Fruit fly (Drosophila melanogaster) whole organism, embryonic: ENCODE data around the gene CG44044.

Experiments used
- Asciz ChIP-seq: fragments of 200-800 bp; sonication (Bioruptor generic); optimal IDR thresholded peaks from 2 replicates; lab custom pipeline; 2017; ENCODE audit warnings: missing biosample characterization, mild to moderate bottlenecking, missing genetic modification characterization, missing genetic modification reagents
- CG10267 ChIP-seq: fragments of 200-800 bp; sonication (Bioruptor generic); optimal IDR thresholded peaks from 2 replicates; lab custom pipeline; 2018; ENCODE audit warnings: missing biosample characterization, mild to moderate bottlenecking, missing genetic modification characterization, moderate library complexity
- CG11696 ChIP-seq: fragments of 200-800 bp; sonication (Bioruptor generic); IDR thresholded peaks from 2 replicates; pipeline ENCODE4 v1.3.6; 2022; ENCODE audit warnings: missing biosample characterization, missing genetic modification characterization
- CG11723 ChIP-seq: fragments of 200-800 bp; sonication (Bioruptor generic); optimal IDR thresholded peaks from 2 replicates; lab custom pipeline; 2017; ENCODE audit warnings: missing biosample characterization, mild to moderate bottlenecking, missing genetic modification characterization
- CG12769 ChIP-seq: fragments of 200-800 bp; sonication (Bioruptor generic); optimal IDR thresholded peaks from 2 replicates; lab custom pipeline; 2019; ENCODE audit warnings: missing biosample characterization, mild to moderate bottlenecking, missing genetic modification characterization, moderate library complexity
- CG15479 ChIP-seq: fragments of 200-800 bp; sonication (Bioruptor generic); optimal IDR thresholded peaks from 3 replicates; lab custom pipeline; 2019; ENCODE audit warnings: missing biosample characterization, mild to moderate bottlenecking, missing genetic modification characterization, moderate library complexity
- CG16813 ChIP-seq: fragments of 200-800 bp; sonication (Bioruptor generic); IDR thresholded peaks from 3 replicates; pipeline ENCODE4 v1.3.6; 2022; ENCODE audit warnings: missing biosample characterization, missing genetic modification characterization; ENCODE audit not compliant: partially characterized antibody
- CG18262 ChIP-seq: fragments of 200-800 bp; optimal IDR thresholded peaks from 3 replicates; lab custom pipeline; 2019; ENCODE audit warnings: missing biosample characterization, mild to moderate bottlenecking, missing genetic modification characterization, moderate library complexity
- CG18619 ChIP-seq: fragments of 200-800 bp; sonication (Bioruptor generic); optimal IDR thresholded peaks from 3 replicates; lab custom pipeline; 2017; ENCODE audit warnings: missing biosample characterization, mild to moderate bottlenecking, missing genetic modification characterization
- CG2120 ChIP-seq: fragments of 200-800 bp; sonication (Bioruptor generic); optimal IDR thresholded peaks from 3 replicates; lab custom pipeline; 2016; ENCODE audit warnings: missing biosample characterization, missing genetic modification characterization
- CG2129 ChIP-seq: fragments of 200-800 bp; sonication (Bioruptor generic); IDR thresholded peaks from 2 replicates; pipeline ENCODE4 v1.3.6; 2022; ENCODE audit warnings: missing biosample characterization, missing genetic modification characterization; ENCODE audit not compliant: partially characterized antibody
- CG2678 ChIP-seq: fragments of 200-800 bp; sonication (Bioruptor generic); optimal IDR thresholded peaks from 3 replicates; lab custom pipeline; 2019; ENCODE audit warnings: missing biosample characterization, mild to moderate bottlenecking, missing genetic modification characterization, moderate library complexity
- CG31441 ChIP-seq: fragments of 200-800 bp; sonication (Bioruptor generic); IDR thresholded peaks from 2 replicates; pipeline ENCODE4 v1.3.6; 2022; ENCODE audit warnings: missing biosample characterization, missing genetic modification characterization
- CG43689 ChIP-seq: fragments of 200-800 bp; sonication (Bioruptor generic); IDR thresholded peaks from 2 replicates; pipeline ENCODE4 v1.3.6; 2022; ENCODE audit warnings: missing biosample characterization, missing genetic modification characterization
- CG4404 ChIP-seq: fragments of 200-800 bp; sonication (Bioruptor generic); IDR thresholded peaks from 2 replicates; pipeline ENCODE4 v1.3.6; 2022; ENCODE audit warnings: missing biosample characterization, missing genetic modification characterization
- CG5245 ChIP-seq: fragments of 200-800 bp; sonication (Bioruptor generic); optimal IDR thresholded peaks from 3 replicates; lab custom pipeline; 2016; ENCODE audit warnings: missing biosample characterization, missing genetic modification characterization
- CG9215 ChIP-seq: fragments of 200-800 bp; sonication (Bioruptor generic); IDR thresholded peaks from 2 replicates; pipeline ENCODE4 v1.3.6; 2022; ENCODE audit warnings: missing biosample characterization, missing genetic modification characterization
- CkIIα-i1 ChIP-seq: fragments of 200-800 bp; sonication (Bioruptor generic); IDR thresholded peaks from 2 replicates; pipeline ENCODE4 v1.3.6; 2022; ENCODE audit warnings: missing biosample characterization, missing genetic modification characterization
- D ChIP-seq, 2 experiments: fragments of 200-800 bp in 1 of 2; fragments of >200 bp in 1 of 2; sonication (Bioruptor generic) in 1 of 2; optimal IDR thresholded peaks; 2 replicates in 1 of 2; 3 replicates in 1 of 2; lab custom pipeline; 2017; ENCODE audit warnings: mild to moderate bottlenecking in 1 of 2, missing biosample characterization in 1 of 2, missing genetic modification characterization in 1 of 2, missing genetic modification reagents in 1 of 2
- Deaf1 ChIP-seq: fragments of 200-800 bp; optimal IDR thresholded peaks from 3 replicates; lab custom pipeline; 2019; ENCODE audit warnings: missing biosample characterization, mild to moderate bottlenecking, missing genetic modification characterization, moderate library complexity
- Dll ChIP-seq: fragments of 200-800 bp; sonication (Bioruptor generic); IDR thresholded peaks from 4 replicates; pipeline ENCODE4 v1.3.6; 2022; ENCODE audit warnings: missing biosample characterization, missing genetic modification characterization; ENCODE audit not compliant: partially characterized antibody
- Eip74EF ChIP-seq, 2 experiments: fragments of 200-800 bp in 1 of 2; fragments of >200 bp in 1 of 2; sonication (Bioruptor generic) in 1 of 2; optimal IDR thresholded peaks; 2 replicates each; lab custom pipeline; 2017 to 2019; ENCODE audit warnings: missing biosample characterization in 2 of 2, missing genetic modification characterization in 2 of 2, mild to moderate bottlenecking in 1 of 2, moderate library complexity in 1 of 2
- Ets65A ChIP-seq: fragments of 200-800 bp; sonication (Bioruptor generic); peaks from one replicate; lab custom pipeline; 2016; ENCODE audit warnings: missing biosample characterization, missing genetic modification characterization
- Fer1 ChIP-seq: fragments of 200-800 bp; sonication (Bioruptor generic); optimal IDR thresholded peaks from 2 replicates; lab custom pipeline; 2017; ENCODE audit warnings: missing biosample characterization, mild to moderate bottlenecking, missing genetic modification characterization
- Hr3 ChIP-seq: fragments of 200-800 bp; sonication (Bioruptor generic); optimal IDR thresholded peaks from 3 replicates; lab custom pipeline; 2016; ENCODE audit warnings: missing biosample characterization, missing genetic modification characterization
- MTF-1 ChIP-seq: fragments of 200-800 bp; sonication (Bioruptor generic); optimal IDR thresholded peaks from 2 replicates; lab custom pipeline; 2018; ENCODE audit warnings: missing biosample characterization, mild to moderate bottlenecking, missing genetic modification characterization, borderline replicate concordance
- Nf-YB ChIP-seq: fragments of 200-800 bp; sonication (Bioruptor generic); optimal IDR thresholded peaks from 3 replicates; lab custom pipeline; 2019; ENCODE audit warnings: missing biosample characterization, mild to moderate bottlenecking, missing genetic modification characterization, moderate library complexity
- Poxn ChIP-seq: fragments of 200-800 bp; sonication (Bioruptor generic); IDR thresholded peaks from 2 replicates; pipeline ENCODE4 v1.3.6; 2022; ENCODE audit warnings: missing biosample characterization, missing genetic modification characterization
- Rx ChIP-seq: fragments of 200-800 bp; sonication (Bioruptor generic); IDR thresholded peaks from 2 replicates; pipeline ENCODE4 v1.3.6; 2022; ENCODE audit warnings: missing biosample characterization, missing genetic modification characterization
- aop ChIP-seq: fragments of 200-800 bp; sonication (Bioruptor generic); IDR thresholded peaks from 2 replicates; pipeline ENCODE4 v1.3.6; 2022; ENCODE audit warnings: missing biosample characterization, missing genetic modification characterization
- ara ChIP-seq: fragments of 200-800 bp; sonication (Bioruptor generic); IDR thresholded peaks from 2 replicates; pipeline ENCODE4 v1.3.6; 2022; ENCODE audit warnings: missing biosample characterization, missing genetic modification characterization
- bigmax ChIP-seq: fragments of 200-800 bp; sonication (Bioruptor generic); optimal IDR thresholded peaks from 2 replicates; lab custom pipeline; 2018; ENCODE audit warnings: missing biosample characterization, mild to moderate bottlenecking, missing genetic modification characterization
- caup ChIP-seq: fragments of 200-800 bp; sonication (Bioruptor generic); optimal IDR thresholded peaks from 3 replicates; lab custom pipeline; 2017; ENCODE audit warnings: missing biosample characterization, mild to moderate bottlenecking, missing genetic modification characterization, moderate library complexity; ENCODE audit not compliant: severe bottlenecking
- ci ChIP-seq: fragments of 200-800 bp; sonication (Bioruptor generic); IDR thresholded peaks from 3 replicates; pipeline ENCODE4 v1.3.6; 2022; ENCODE audit warnings: missing biosample characterization, missing genetic modification characterization
- croc ChIP-seq: fragments of 200-800 bp; sonication (Bioruptor generic); conservative IDR thresholded peaks from 3 replicates; pipeline ENCODE4 v1.3.6; 2022; ENCODE audit warnings: missing biosample characterization, missing genetic modification characterization
- danr ChIP-seq: fragments of 200-800 bp; sonication (Bioruptor generic); IDR thresholded peaks from 2 replicates; pipeline ENCODE4 v1.3.6; 2022; ENCODE audit warnings: missing biosample characterization, missing genetic modification characterization
- dmrt99B ChIP-seq: fragments of 200-800 bp; sonication (Bioruptor generic); optimal IDR thresholded peaks from 2 replicates; lab custom pipeline; 2018; ENCODE audit warnings: missing biosample characterization, mild to moderate bottlenecking, missing genetic modification characterization, moderate library complexity
- dpn ChIP-seq, 2 experiments: fragments of 200-800 bp; sonication (Bioruptor generic); optimal IDR thresholded peaks; 3 replicates each; lab custom pipeline; 2016; ENCODE audit warnings: missing biosample characterization in 2 of 2, missing genetic modification characterization in 2 of 2
- eve ChIP-seq, 2 experiments: fragments of >200 bp; optimal IDR thresholded peaks; 2 replicates each; lab custom pipeline; 2017; ENCODE audit warnings: missing biosample characterization in 2 of 2, missing genetic modification characterization in 2 of 2
- exex ChIP-seq: fragments of 200-800 bp; sonication (Bioruptor generic); optimal IDR thresholded peaks from 4 replicates; lab custom pipeline; 2018; ENCODE audit warnings: missing biosample characterization, mild to moderate bottlenecking, missing genetic modification characterization, moderate library complexity
- ftz-f1 ChIP-seq: fragments of 200-800 bp; sonication (Bioruptor generic); optimal IDR thresholded peaks from 2 replicates; lab custom pipeline; 2016; ENCODE audit warnings: missing biosample characterization, missing genetic modification characterization
- gcm ChIP-seq: fragments of 200-800 bp; sonication (Bioruptor generic); optimal IDR thresholded peaks from 2 replicates; lab custom pipeline; 2019; ENCODE audit warnings: missing biosample characterization, mild to moderate bottlenecking, missing genetic modification characterization, moderate library complexity
- gt ChIP-seq: fragments of 200-800 bp; sonication (Bioruptor generic); IDR thresholded peaks from 2 replicates; pipeline ENCODE4 v1.3.6; 2022; ENCODE audit warnings: missing biosample characterization, missing genetic modification characterization
- ken ChIP-seq: fragments of 200-800 bp; sonication (Bioruptor generic); IDR thresholded peaks from 3 replicates; pipeline ENCODE4 v1.3.6; 2022; ENCODE audit warnings: missing biosample characterization, missing genetic modification characterization
- nerfin-1 ChIP-seq: fragments of 200-800 bp; sonication (Bioruptor generic); optimal IDR thresholded peaks from 3 replicates; lab custom pipeline; 2019; ENCODE audit warnings: missing biosample characterization, mild to moderate bottlenecking, missing genetic modification characterization, moderate library complexity
- pb ChIP-seq: fragments of 200-800 bp; sonication (Bioruptor generic); optimal IDR thresholded peaks from 3 replicates; lab custom pipeline; 2016; ENCODE audit warnings: missing biosample characterization, missing genetic modification characterization
- salm ChIP-seq: fragments of 200-800 bp; sonication (Bioruptor generic); optimal IDR thresholded peaks from 2 replicates; lab custom pipeline; 2018; ENCODE audit warnings: missing biosample characterization, mild to moderate bottlenecking, missing genetic modification characterization
- sd ChIP-seq: fragments of 200-800 bp; sonication (Bioruptor generic); optimal IDR thresholded peaks from 3 replicates; lab custom pipeline; 2018; ENCODE audit warnings: missing biosample characterization, mild to moderate bottlenecking, missing genetic modification characterization, moderate library complexity
- shn ChIP-seq: fragments of 200-800 bp; sonication (Bioruptor generic); optimal IDR thresholded peaks from 3 replicates; lab custom pipeline; 2016; ENCODE audit warnings: missing biosample characterization, missing genetic modification characterization
- zf30C ChIP-seq: fragments of 200-800 bp; sonication (Bioruptor generic); optimal IDR thresholded peaks from 3 replicates; lab custom pipeline; 2018; ENCODE audit warnings: missing biosample characterization, mild to moderate bottlenecking, missing genetic modification characterization

Gene CG44044

dm6 chr3R:16337053-16337385, 15.4 kb downstream of the CG44044 start (continued):
- TF ChIP-seq CG18619 (no peak), Asciz (peak; percentile 33), aop (GFP tag; lab: Robert Waterston, UW) (no peak), pb (GFP tag; lab: Kevin White, UChicago) (peak; percentile 3), CG2120 (GFP tag; lab: Kevin White, UChicago) (no peak), dpn (GFP tag; optimal IDR thresholded peaks at IDR 0.05; lab: Kevin White, UChicago) (peak; percentile 18 to 30), exex (tag; lab: Kevin White, UChicago) (no peak), Eip74EF (GFP tag; optimal IDR thresholded peaks at IDR 0.05; lab: Kevin White, UChicago) (no peak), Rx (GFP tag; lab: Robert Waterston, UW) (peak; percentile 46; the same call in 1 of the 2 replicates), croc (GFP tag; lab: Robert Waterston, UW) (peak; percentile 50), CG43689 (GFP tag; lab: Robert Waterston, UW) (no peak), CG2129 (GFP tag; lab: Robert Waterston, UW) (no peak), salm (tag; lab: Kevin White, UChicago) (no peak), Ets65A (peak; percentile 3), danr (GFP tag; lab: Robert Waterston, UW) (no peak), CG15479 (GFP tag; lab: Kevin White, UChicago) (peak; percentile 88), Fer1 (no peak), gt (GFP tag; lab: Robert Waterston, UW) (no peak), shn (GFP tag; lab: Kevin White, UChicago) (no peak), ci (GFP tag; lab: Robert Waterston, UW) (peak; percentile 74; the same call in 2 of the 3 replicates), eve (GFP tag; optimal IDR thresholded peaks at IDR 0.05; lab: Kevin White, UChicago) (peak in 1 of 2 experiments; percentile 66), CG10267 (tag; lab: Kevin White, UChicago) (peak; percentile 78), CG9215 (no peak), zf30C (GFP tag; lab: Kevin White, UChicago) (peak; percentile 98), CG11723 (no peak), ftz-f1 (GFP tag; lab: Kevin White, UChicago) (no peak), caup (GFP tag; lab: Kevin White, UChicago) (no peak), Nf-YB (GFP tag; lab: Kevin White, UChicago) (no peak), Poxn (GFP tag; lab: Robert Waterston, UW) (no peak), bigmax (GFP tag; lab: Kevin White, UChicago) (no peak), nerfin-1 (tag; lab: Kevin White, UChicago) (no peak), Deaf1 (tag; lab: Kevin White, UChicago) (no peak), gcm (GFP tag; lab: Kevin White, UChicago) (peak; percentile 66), CG18262 (peak; percentile 83), CG11696 (0 out of 2 replicates have a peak, but pooled peaks have one; percentile 35), CG5245 (GFP tag; lab: Kevin White, UChicago) (peak; percentile 54), CG16813 (GFP tag; lab: Robert Waterston, UW) (no peak), Hr3 (peak; percentile 56), MTF-1 (no peak), sd (tag; lab: Kevin White, UChicago) (no peak), dmrt99B (tag; lab: Kevin White, UChicago) (peak; percentile 37), CG4404 (GFP tag; lab: Robert Waterston, UW) (peak; percentile 87), ara (GFP tag; lab: Robert Waterston, UW) (peak; percentile 83), CG2678 (tag; lab: Kevin White, UChicago) (peak; percentile 27), ken (0 out of 3 replicates have a peak, but pooled peaks have one; percentile 16), D (optimal IDR thresholded peaks at IDR 0.05; lab: Kevin White, UChicago) (peak; percentile 75), D (GFP tag; optimal IDR thresholded peaks at IDR 0.05; lab: Kevin White, UChicago) (peak; percentile 70), CkIIα-i1 (GFP tag; lab: Robert Waterston, UW) (no peak), CG31441 (GFP tag; lab: Robert Waterston, UW) (peak; percentile 52; the same call in 1 of the 2 replicates), CG12769 (tag; lab: Kevin White, UChicago) (peak; percentile 13), Dll (GFP tag; lab: Robert Waterston, UW) (no peak)
